Comparison of ENCODE assay signal across 1 worm cellular context in genomic region chrIV:12698880-12699279, ce11.
TF ChIP-seq lines count a peak whose summit lies in the region.

No protein-coding gene starts in this region.

TF ChIP-seq in whole organism, L4 larva, 104 proteins besides CTCF, POLR2A, EP300 and RAD21 (continued from another document):
- TF ChIP-seq T26A8.4 (GFP tag; IDR thresholded peaks at IDR 0.05; lab: Robert Waterston, UW) = no peak
- TF ChIP-seq ceh-44 (GFP tag; IDR thresholded peaks at IDR 0.05; lab: Robert Waterston, UW) = no peak
- TF ChIP-seq ztf-11 (tag; optimal IDR thresholded peaks at IDR 0.05; lab: Kevin White, UChicago) = no peak
- TF ChIP-seq daf-12 (tag; optimal IDR thresholded peaks at IDR 0.05; lab: Kevin White, UChicago) = no peak
- TF ChIP-seq set-16 (GFP tag; IDR thresholded peaks at IDR 0.05; lab: Robert Waterston, UW) = no peak
- TF ChIP-seq saeg-2 (GFP tag; IDR thresholded peaks at IDR 0.05; lab: Robert Waterston, UW) = no peak
- no peak for TF ChIP-seq mes-2 (tag; optimal IDR thresholded peaks at IDR 0.05; lab: Kevin White, UChicago; ENCODE audit: poor library complexity, severe bottlenecking)
- no peak for TF ChIP-seq T20F7.1 (GFP tag; optimal IDR thresholded peaks at IDR 0.05; lab: Kevin White, UChicago)
- no peak for TF ChIP-seq zfp-3 (GFP tag; conservative IDR thresholded peaks at IDR 0.05; lab: Robert Waterston, UW)
- TF ChIP-seq tag-97 (GFP tag; IDR thresholded peaks at IDR 0.05; lab: Robert Waterston, UW) = no peak
- no peak for TF ChIP-seq F37D6.2 (tag; optimal IDR thresholded peaks at IDR 0.05; lab: Kevin White, UChicago)
- TF ChIP-seq hlh-30 (tag; optimal IDR thresholded peaks at IDR 0.05; lab: Kevin White, UChicago; ENCODE audit: insufficient read depth) = peak; percentile 24
- TF ChIP-seq nhr-11 (tag; optimal IDR thresholded peaks at IDR 0.05; lab: Kevin White, UChicago) = no peak
- TF ChIP-seq nhr-25 (tag; optimal IDR thresholded peaks at IDR 0.05; lab: Kevin White, UChicago; ENCODE audit: borderline replicate concordance, insufficient read depth) = no peak
- no peak for TF ChIP-seq egl-27 (tag; optimal IDR thresholded peaks at IDR 0.05; lab: Kevin White, UChicago)
- no peak for TF ChIP-seq Y5F2A.4 (GFP tag; optimal IDR thresholded peaks at IDR 0.05; lab: Kevin White, UChicago)
- no peak for TF ChIP-seq arid-1 (GFP tag; conservative IDR thresholded peaks at IDR 0.05; lab: Robert Waterston, UW)
- no peak for TF ChIP-seq lir-3 (tag; optimal IDR thresholded peaks at IDR 0.05; lab: Kevin White, UChicago)
- TF ChIP-seq snpc-1.2 (GFP tag; IDR thresholded peaks at IDR 0.05; lab: Robert Waterston, UW) = no peak
- 0 out of 2 replicates have a peak, but pooled peaks have one; percentile 24 for TF ChIP-seq tra-1 (GFP tag; IDR thresholded peaks at IDR 0.05; lab: Robert Waterston, UW)
- TF ChIP-seq daf-16 (GFP tag; optimal IDR thresholded peaks at IDR 0.05; lab: Kevin White, UChicago) = no peak
- peak; percentile 50 for TF ChIP-seq daf-16 (tag; optimal IDR thresholded peaks at IDR 0.05; lab: Kevin White, UChicago)
- TF ChIP-seq mep-1 (tag; optimal IDR thresholded peaks at IDR 0.05; lab: Kevin White, UChicago) = no peak
- no peak for TF ChIP-seq zag-1 (tag; optimal IDR thresholded peaks at IDR 0.05; lab: Kevin White, UChicago)
- 0 out of 2 replicates have a peak, but pooled peaks have one; percentile 39 for TF ChIP-seq php-3 (GFP tag; IDR thresholded peaks at IDR 0.05; lab: Robert Waterston, UW)
- TF ChIP-seq egl-43 (GFP tag; IDR thresholded peaks at IDR 0.05; lab: Robert Waterston, UW) = no peak
- TF ChIP-seq spr-1 (tag; optimal IDR thresholded peaks at IDR 0.05; lab: Kevin White, UChicago) = no peak
- no peak for TF ChIP-seq lsy-2 (tag; optimal IDR thresholded peaks at IDR 0.05; lab: Kevin White, UChicago)
- no peak for TF ChIP-seq aly-2 (tag; optimal IDR thresholded peaks at IDR 0.05; lab: Kevin White, UChicago)
- TF ChIP-seq hlh-11 (tag; optimal IDR thresholded peaks at IDR 0.05; lab: Kevin White, UChicago) = peak; percentile 62
- no peak for TF ChIP-seq daf-19 (GFP tag; conservative IDR thresholded peaks at IDR 0.05; lab: Robert Waterston, UW)
- TF ChIP-seq mdl-1 (tag; optimal IDR thresholded peaks at IDR 0.05; lab: Kevin White, UChicago) = peak in 1 of 2 experiments; percentile 17
- no peak for TF ChIP-seq dmd-9 (GFP tag; IDR thresholded peaks at IDR 0.05; lab: Robert Waterston, UW)
- TF ChIP-seq zip-2 (tag; optimal IDR thresholded peaks at IDR 0.05; lab: Kevin White, UChicago) = no peak
- no peak for TF ChIP-seq nhr-48 (tag; optimal IDR thresholded peaks at IDR 0.05; lab: Kevin White, UChicago)
- peak; percentile 11 for TF ChIP-seq nhr-102 (tag; optimal IDR thresholded peaks at IDR 0.05; lab: Kevin White, UChicago)
- TF ChIP-seq nhr-41 (GFP tag; IDR thresholded peaks at IDR 0.05; lab: Robert Waterston, UW) = no peak; the same call in 1 of the 2 replicates
